Worm (Caenorhabditis elegans): ENCODE results near the gene daf-37.

The daf-37 gene

DNA sequence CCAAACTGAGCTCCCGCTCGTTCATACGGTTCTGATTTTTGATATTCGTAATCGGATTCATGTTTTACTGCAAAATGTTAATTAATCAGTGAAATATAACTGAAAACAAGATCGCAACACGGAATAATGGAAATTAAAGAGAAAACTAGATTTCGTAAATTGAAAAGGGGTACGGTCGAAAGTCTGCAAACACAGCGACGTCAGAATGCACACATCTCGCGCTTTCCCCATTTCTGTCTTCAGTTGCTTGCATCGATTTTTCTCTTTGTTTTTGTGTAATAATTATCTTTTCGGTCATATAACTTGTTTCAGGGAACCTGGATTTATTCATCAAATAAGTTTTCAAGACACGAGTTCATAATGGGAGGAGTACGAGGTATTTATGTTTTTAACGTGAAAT lies 11.1 kb downstream of the daf-37 start, which contains the start of the genes rbmx-2 and C30B5.2 (continued):
- no peak for TF ChIP-seq mel-28 (tag; optimal IDR thresholded peaks at IDR 0.05; ENCODE audit: borderline replicate concordance)
- no peak for TF ChIP-seq Y53F4B.3 (GFP tag; IDR thresholded peaks at IDR 0.05)
- no peak for TF ChIP-seq lin-26 (GFP tag; IDR thresholded peaks at IDR 0.05)
- TF ChIP-seq F55B11.4 (tag; optimal IDR thresholded peaks at IDR 0.05; ENCODE audit: borderline replicate concordance, insufficient read depth) = no peak
- no peak for TF ChIP-seq ceh-58 (GFP tag; IDR thresholded peaks at IDR 0.05)
- peak; percentile 37; the same call in 1 of the 2 replicates for TF ChIP-seq pbrm-1 (GFP tag; IDR thresholded peaks at IDR 0.05)
- no peak for TF ChIP-seq rcor-1 (GFP tag; IDR thresholded peaks at IDR 0.05)
- TF ChIP-seq snpc-3.4 (tag; optimal IDR thresholded peaks at IDR 0.05) = peak; percentile 20
- no peak for TF ChIP-seq K11D2.4 (GFP tag; IDR thresholded peaks at IDR 0.05)
- no peak for TF ChIP-seq tbx-9 (tag; optimal IDR thresholded peaks at IDR 0.05; ENCODE audit: borderline replicate concordance)
- TF ChIP-seq nfya-2 (GFP tag; IDR thresholded peaks at IDR 0.05) = no peak
- peak; percentile 24 for TF ChIP-seq tbp1 (GFP tag; optimal IDR thresholded peaks at IDR 0.05)
- no peak for TF ChIP-seq madf-6 (GFP tag; IDR thresholded peaks at IDR 0.05)
- no peak for TF ChIP-seq Y79H2A.3 (GFP tag; conservative IDR thresholded peaks at IDR 0.05)

DNA sequence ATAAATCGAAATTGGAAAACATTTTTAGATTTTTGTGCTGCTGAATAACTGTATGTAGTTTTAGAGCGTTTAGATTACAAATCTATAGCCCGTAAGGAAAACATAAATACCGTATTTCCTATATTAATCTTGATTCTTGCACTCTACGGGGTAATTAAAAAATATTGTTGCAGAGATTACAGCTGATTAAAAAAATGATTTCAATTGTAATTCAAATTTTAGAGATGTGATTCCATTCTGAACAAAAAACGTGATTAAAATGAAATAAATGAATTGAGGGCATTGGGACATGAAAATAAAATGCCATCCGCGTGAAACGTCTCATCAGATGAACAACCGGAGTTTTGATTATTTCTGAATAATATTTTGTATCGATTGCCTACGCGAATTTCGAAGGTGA lies 15.5 kb downstream of the daf-37 start, which contains the start of gene cpb-2:
cpb-2 (plus strand) TSS at position 301 of the 400 bp plus-strand sequence.
- TF ChIP-seq T26A5.8 (tag; optimal IDR thresholded peaks at IDR 0.05) (no peak), egl-18 (GFP tag; IDR thresholded peaks at IDR 0.05) (no peak), F23B12.7 (tag; optimal IDR thresholded peaks at IDR 0.05; ENCODE audit: insufficient read depth) (no peak), Y67H2A.10 (GFP tag; conservative IDR thresholded peaks at IDR 0.05) (no peak), F37B4.10 (GFP tag; IDR thresholded peaks at IDR 0.05) (no peak), ekl-4 (GFP tag; IDR thresholded peaks at IDR 0.05) (no peak), madf-6 (GFP tag; IDR thresholded peaks at IDR 0.05) (no peak), K12H6.12 (tag; optimal IDR thresholded peaks at IDR 0.05) (no peak), efl-1 (GFP tag; optimal IDR thresholded peaks at IDR 0.05) (no peak), B0261.1 (tag; optimal IDR thresholded peaks at IDR 0.05) (no peak), lin-40 (tag; optimal IDR thresholded peaks at IDR 0.05) (no peak)

DNA sequence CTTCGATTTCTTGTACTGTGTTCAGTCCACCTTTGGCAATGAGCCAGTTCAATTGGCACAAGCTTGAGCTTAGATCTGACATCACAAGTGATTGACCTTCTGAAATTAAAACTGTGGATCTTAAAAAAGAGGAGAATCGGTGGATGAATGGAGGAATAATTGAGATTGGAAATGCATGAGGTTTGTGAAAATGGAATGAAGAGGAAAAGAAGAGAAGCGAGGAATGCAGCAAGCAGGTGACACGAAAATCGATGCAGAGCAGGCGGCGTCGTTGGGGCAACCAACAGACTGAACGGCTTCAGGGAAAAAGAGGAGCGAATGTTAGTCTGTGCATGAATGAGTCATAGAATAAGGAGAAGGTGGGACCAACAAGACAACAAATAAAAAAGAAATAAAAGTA lies 16.7 kb downstream of the daf-37 start, which contains the start of gene fkh-8:
fkh-8 (minus strand) TSS at position 101 of the 400 bp plus-strand sequence.
- TF ChIP-seq hrde-1 (tag; optimal IDR thresholded peaks at IDR 0.05; ENCODE audit: borderline replicate concordance) (no peak), tbp1 (GFP tag; optimal IDR thresholded peaks at IDR 0.05) (no peak), Y56A3A.18 (GFP tag; IDR thresholded peaks at IDR 0.05) (no peak), egl-18 (GFP tag; IDR thresholded peaks at IDR 0.05) (no peak), xnd-1 (tag; optimal IDR thresholded peaks at IDR 0.05) (no peak), F39B2.1 (GFP tag; IDR thresholded peaks at IDR 0.05) (no peak), nhr-80 (tag; optimal IDR thresholded peaks at IDR 0.05) (no peak), F22D6.2 (tag; optimal IDR thresholded peaks at IDR 0.05) (no peak), ztf-25 (GFP tag; IDR thresholded peaks at IDR 0.05) (no peak), nhr-27 (tag; optimal IDR thresholded peaks at IDR 0.05) (no peak), attf-3 (GFP tag; conservative IDR thresholded peaks at IDR 0.05) (no peak), ztf-22 (GFP tag; optimal IDR thresholded peaks at IDR 0.05) (no peak), lir-1 (GFP tag; conservative IDR thresholded peaks at IDR 0.05) (no peak)

DNA sequence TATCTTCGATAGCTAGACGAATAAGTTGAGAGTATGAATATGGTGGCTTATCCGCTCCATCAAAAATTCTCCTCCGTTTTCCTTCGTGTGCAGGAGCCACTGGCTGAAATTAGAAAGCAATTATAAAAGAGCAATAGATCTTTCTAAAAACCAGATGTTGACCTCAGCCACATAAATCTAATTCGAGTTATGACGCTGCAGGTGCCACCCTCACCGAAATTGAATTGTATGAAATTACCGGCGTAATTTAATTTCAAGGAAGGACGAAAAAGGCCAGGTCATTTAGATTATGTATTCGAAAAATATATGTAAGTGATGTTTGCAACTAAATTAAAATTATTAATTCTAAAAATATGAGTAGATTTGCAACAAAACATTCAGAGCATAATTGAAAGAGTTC lies 17.2 kb downstream of the daf-37 start:
- TF ChIP-seq unc-130 (GFP tag; optimal IDR thresholded peaks at IDR 0.05) (no peak), gei-17 (GFP tag; optimal IDR thresholded peaks at IDR 0.05) (no peak), egl-18 (GFP tag; IDR thresholded peaks at IDR 0.05) (no peak), xnd-1 (tag; optimal IDR thresholded peaks at IDR 0.05) (no peak), repo-1 (tag; optimal IDR thresholded peaks at IDR 0.05) (no peak)
